Worm (Caenorhabditis elegans) whole organism, L1 larva: ENCODE results near the gene sox-2.

Experiments used
- elt-2 ChIP-seq: sonication (generic microtip); optimal IDR thresholded peaks from 2 replicates; lab custom pipeline; 2016; ENCODE audit warnings: missing genetic modification characterization, mild to moderate bottlenecking, inconsistent platforms, missing compliant biosample characterization, missing genetic modification reagents
- elt-3 ChIP-seq, 6 experiments: fragments of 150-350 bp in 1 of 6; sonication (generic microtip); optimal IDR thresholded peaks; 2 replicates each; lab custom pipeline; 2017 to 2018; ENCODE audit warnings: missing biosample characterization in 6 of 6, missing genetic modification characterization in 6 of 6, inconsistent platforms in 1 of 6
- mdl-1 ChIP-seq, 2 experiments: fragments of 150-350 bp; optimal IDR thresholded peaks; 2 replicates each; lab custom pipeline; 2014 to 2017; ENCODE audit warnings: missing biosample characterization in 2 of 2, missing genetic modification characterization in 2 of 2, inconsistent platforms in 1 of 2
- nhr-12 ChIP-seq: sonication (generic microtip); optimal IDR thresholded peaks from 2 replicates; lab custom pipeline; 2017; ENCODE audit warnings: missing biosample characterization, missing genetic modification characterization
- pqm-1 ChIP-seq: sonication (generic microtip); optimal IDR thresholded peaks from 3 replicates; lab custom pipeline; 2017; ENCODE audit warnings: missing biosample characterization, missing genetic modification characterization
- snpc-4 ChIP-seq: fragments of 150-350 bp; optimal IDR thresholded peaks from 2 replicates; lab custom pipeline; 2014; ENCODE audit warnings: missing biosample characterization, missing genetic modification characterization
- tlp-1 ChIP-seq: fragments of 150-350 bp; optimal IDR thresholded peaks from 2 replicates; lab custom pipeline; 2014; ENCODE audit warnings: missing biosample characterization, missing genetic modification characterization
- unc-130 ChIP-seq: fragments of 150-350 bp; optimal IDR thresholded peaks from 2 replicates; lab custom pipeline; 2017; ENCODE audit warnings: missing biosample characterization, missing genetic modification characterization, inconsistent platforms

DNA sequence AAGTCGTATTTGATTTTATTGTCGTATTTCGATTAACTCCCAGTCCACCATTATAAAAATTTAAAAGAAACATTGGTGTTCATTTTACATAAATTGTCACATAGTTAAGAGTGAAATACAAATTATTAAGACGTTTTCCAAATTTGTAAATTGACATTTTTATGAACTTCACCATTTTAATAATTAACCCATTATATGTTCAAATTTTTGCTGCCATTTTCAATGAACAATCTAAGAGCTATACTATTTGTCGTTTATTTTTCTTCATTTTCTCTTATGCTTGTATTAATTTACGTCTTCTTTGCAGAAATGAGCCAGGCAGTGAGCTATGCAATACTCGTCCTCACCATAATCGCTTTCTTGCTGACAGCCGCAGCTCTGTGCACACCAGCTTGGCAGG is 32.4 kb downstream of the sox-2 start, which contains the start of gene clc-2:
- TF ChIP-seq snpc-4 (tag; lab: Kevin White, UChicago): no peak
- TF ChIP-seq nhr-12 (tag; lab: Kevin White, UChicago): no peak
- no peak for TF ChIP-seq elt-3 (tag; optimal IDR thresholded peaks at IDR 0.05; lab: Kevin White, UChicago)
- TF ChIP-seq pqm-1 (tag; lab: Kevin White, UChicago): no peak
- TF ChIP-seq tlp-1 (tag; lab: Kevin White, UChicago): no peak
- TF ChIP-seq elt-2 (tag; lab: Kevin White, UChicago): no peak
- TF ChIP-seq unc-130 (tag; lab: Kevin White, UChicago): no peak
- TF ChIP-seq mdl-1 (tag; optimal IDR thresholded peaks at IDR 0.05; lab: Kevin White, UChicago): no peak
